Fruit fly (Drosophila melanogaster) whole organism, embryonic: ENCODE results near the gene TM9SF3.
A peak's percentile ranks its signal among the peaks of the same experiment; 100 is the strongest.

Experiments used
- B-H2 ChIP-seq: fragments of 200-800 bp; sonication (Bioruptor generic); optimal IDR thresholded peaks from 2 replicates; lab custom pipeline; 2018; ENCODE audit warnings: missing biosample characterization, mild to moderate bottlenecking, missing genetic modification characterization
- BtbVII ChIP-seq: fragments of 200-800 bp; sonication (Bioruptor generic); optimal IDR thresholded peaks from 3 replicates; lab custom pipeline; 2017; ENCODE audit warnings: missing biosample characterization, mild to moderate bottlenecking, missing genetic modification characterization
- CG10209 ChIP-seq: fragments of 200-800 bp; sonication (Bioruptor generic); optimal IDR thresholded peaks from 3 replicates; lab custom pipeline; 2017; ENCODE audit warnings: missing biosample characterization, mild to moderate bottlenecking, missing genetic modification characterization, missing genetic modification reagents
- CG10267 ChIP-seq: fragments of 200-800 bp; sonication (Bioruptor generic); optimal IDR thresholded peaks from 2 replicates; lab custom pipeline; 2018; ENCODE audit warnings: missing biosample characterization, mild to moderate bottlenecking, missing genetic modification characterization, moderate library complexity
- CG14710 ChIP-seq: fragments of 200-800 bp; sonication (Bioruptor generic); optimal IDR thresholded peaks from 3 replicates; lab custom pipeline; 2019; ENCODE audit warnings: missing biosample characterization, mild to moderate bottlenecking, missing genetic modification characterization, moderate library complexity
- CG14860 ChIP-seq: fragments of 200-800 bp; sonication (Bioruptor generic); IDR thresholded peaks from 3 replicates; pipeline ENCODE4 v1.3.6; 2022; ENCODE audit warnings: missing biosample characterization, missing genetic modification characterization; ENCODE audit not compliant: partially characterized antibody
- CG16813 ChIP-seq: fragments of 200-800 bp; sonication (Bioruptor generic); IDR thresholded peaks from 3 replicates; pipeline ENCODE4 v1.3.6; 2022; ENCODE audit warnings: missing biosample characterization, missing genetic modification characterization; ENCODE audit not compliant: partially characterized antibody
- CG17186 ChIP-seq: fragments of 200-800 bp; sonication (Bioruptor generic); optimal IDR thresholded peaks from 3 replicates; lab custom pipeline; 2017; ENCODE audit warnings: missing biosample characterization, missing genetic modification reagents, missing genetic modification characterization
- CG17829 ChIP-seq: fragments of 200-800 bp; optimal IDR thresholded peaks from 2 replicates; lab custom pipeline; 2019; ENCODE audit warnings: missing biosample characterization, mild to moderate bottlenecking, missing genetic modification characterization, moderate library complexity
- CG2116 ChIP-seq: fragments of 200-800 bp; sonication (Bioruptor generic); optimal IDR thresholded peaks from 3 replicates; lab custom pipeline; 2018; ENCODE audit warnings: missing biosample characterization, mild to moderate bottlenecking, missing genetic modification characterization
- CG2712 ChIP-seq: fragments of 200-800 bp; optimal IDR thresholded peaks from 3 replicates; lab custom pipeline; 2019; ENCODE audit warnings: missing biosample characterization, mild to moderate bottlenecking, missing genetic modification characterization, moderate library complexity
- CG34224 ChIP-seq: fragments of 200-800 bp; sonication (Bioruptor generic); IDR thresholded peaks from 3 replicates; pipeline ENCODE4 v1.3.6; 2022; ENCODE audit warnings: missing biosample characterization, missing genetic modification characterization; ENCODE audit not compliant: partially characterized antibody
- CG3847 ChIP-seq: fragments of 200-800 bp; sonication (Bioruptor generic); IDR thresholded peaks from 2 replicates; pipeline ENCODE4 v1.3.6; 2022; ENCODE audit warnings: missing biosample characterization, missing genetic modification characterization
- CG3995 ChIP-seq: fragments of 200-800 bp; sonication (Bioruptor generic); optimal IDR thresholded peaks from 3 replicates; lab custom pipeline; 2016; ENCODE audit warnings: missing biosample characterization, missing genetic modification characterization
- CG6791 ChIP-seq: fragments of 200-800 bp; sonication (Bioruptor generic); IDR thresholded peaks from 3 replicates; pipeline ENCODE4 v1.3.6; 2022; ENCODE audit warnings: missing biosample characterization, missing genetic modification characterization; ENCODE audit not compliant: partially characterized antibody
- CG7963 ChIP-seq: fragments of 200-800 bp; sonication (Bioruptor generic); IDR thresholded peaks from 3 replicates; pipeline ENCODE4 v1.3.6; 2022; ENCODE audit warnings: missing biosample characterization, missing genetic modification characterization; ENCODE audit not compliant: partially characterized antibody
- CG8290 ChIP-seq, 3 experiments: fragments of 200-800 bp; sonication (Bioruptor generic); optimal IDR thresholded peaks; 2 replicates each; lab custom pipeline; 2016 to 2019; ENCODE audit warnings: missing biosample characterization in 3 of 3, missing genetic modification characterization in 3 of 3, mild to moderate bottlenecking in 2 of 3, moderate library complexity in 1 of 3
- CTCF ChIP-seq: fragments of 200-800 bp; sonication (Bioruptor generic); optimal IDR thresholded peaks from 2 replicates; lab custom pipeline; 2017; ENCODE audit warnings: missing biosample characterization, mild to moderate bottlenecking, missing genetic modification characterization, moderate library complexity
- Dek ChIP-seq: fragments of 200-800 bp; sonication (Bioruptor generic); optimal IDR thresholded peaks from 3 replicates; lab custom pipeline; 2019; ENCODE audit warnings: missing biosample characterization, mild to moderate bottlenecking, missing genetic modification characterization, moderate library complexity
- Dip2 ChIP-seq: fragments of 200-800 bp; sonication (Bioruptor generic); IDR thresholded peaks from 2 replicates; pipeline ENCODE4 v1.3.6; 2022; ENCODE audit warnings: missing biosample characterization, missing genetic modification characterization
- Dip3 ChIP-seq: fragments of 200-800 bp; sonication (Bioruptor generic); optimal IDR thresholded peaks from 3 replicates; lab custom pipeline; 2016; ENCODE audit warnings: missing biosample characterization, missing genetic modification characterization
- Dll ChIP-seq: fragments of 200-800 bp; sonication (Bioruptor generic); IDR thresholded peaks from 4 replicates; pipeline ENCODE4 v1.3.6; 2022; ENCODE audit warnings: missing biosample characterization, missing genetic modification characterization; ENCODE audit not compliant: partially characterized antibody
- H15 ChIP-seq: fragments of 200-800 bp; sonication (Bioruptor generic); IDR thresholded peaks from 3 replicates; pipeline ENCODE4 v1.3.6; 2022; ENCODE audit warnings: missing biosample characterization, missing genetic modification characterization
- HmgZ ChIP-seq: fragments of 200-800 bp; sonication (Bioruptor generic); optimal IDR thresholded peaks from 2 replicates; lab custom pipeline; 2018; ENCODE audit warnings: missing biosample characterization, mild to moderate bottlenecking, missing genetic modification characterization
- Lhr ChIP-seq: fragments of 200-800 bp; sonication (Bioruptor generic); optimal IDR thresholded peaks from 3 replicates; lab custom pipeline; 2017; ENCODE audit warnings: mild to moderate bottlenecking, missing biosample characterization, missing genetic modification reagents, missing genetic modification characterization
- Lim3 ChIP-seq: fragments of 200-800 bp; sonication (Bioruptor generic); IDR thresholded peaks from 2 replicates; pipeline ENCODE4 v1.3.6; 2022; ENCODE audit warnings: missing biosample characterization, missing genetic modification characterization
- MESR4 ChIP-seq: fragments of 200-800 bp; sonication (Bioruptor generic); optimal IDR thresholded peaks from 2 replicates; lab custom pipeline; 2018; ENCODE audit warnings: missing biosample characterization, mild to moderate bottlenecking, missing genetic modification characterization, moderate library complexity
- Mad ChIP-seq: fragments of 200-800 bp; sonication (Bioruptor generic); optimal IDR thresholded peaks from 2 replicates; lab custom pipeline; 2016; ENCODE audit warnings: missing biosample characterization, missing genetic modification characterization
- Nf-YC ChIP-seq: fragments of 200-800 bp; optimal IDR thresholded peaks from 3 replicates; lab custom pipeline; 2019; ENCODE audit warnings: missing biosample characterization, mild to moderate bottlenecking, missing genetic modification characterization, moderate library complexity
- Sry-δ ChIP-seq: fragments of 200-800 bp; sonication (Bioruptor generic); optimal IDR thresholded peaks from 2 replicates; lab custom pipeline; 2016; ENCODE audit warnings: missing biosample characterization, missing genetic modification characterization
- Trl ChIP-seq, 3 experiments: fragments of >200 bp in 2 of 3; fragments of 200-800 bp in 1 of 3; sonication (Bioruptor generic) in 1 of 3; optimal IDR thresholded peaks; 2 replicates in 1 of 3; 3 replicates in 2 of 3; lab custom pipeline; 2016 to 2017; ENCODE audit warnings: missing biosample characterization in 1 of 3, missing genetic modification characterization in 1 of 3
- amos ChIP-seq: fragments of 200-800 bp; sonication (Bioruptor generic); IDR thresholded peaks from 2 replicates; pipeline ENCODE4 v1.3.6; 2022; ENCODE audit warnings: missing biosample characterization, missing genetic modification characterization; ENCODE audit not compliant: partially characterized antibody
- bbx ChIP-seq: fragments of 200-800 bp; sonication (Bioruptor generic); IDR thresholded peaks from 2 replicates; pipeline ENCODE4 v1.3.6; 2022; ENCODE audit warnings: missing biosample characterization, missing genetic modification characterization; ENCODE audit not compliant: partially characterized antibody
- chinmo ChIP-seq: fragments of 200-800 bp; sonication (Bioruptor generic); IDR thresholded peaks from 4 replicates; pipeline ENCODE4 v1.3.6; 2022; ENCODE audit warnings: missing biosample characterization, missing genetic modification characterization; ENCODE audit not compliant: partially characterized antibody
- gcm ChIP-seq: fragments of 200-800 bp; sonication (Bioruptor generic); optimal IDR thresholded peaks from 2 replicates; lab custom pipeline; 2019; ENCODE audit warnings: missing biosample characterization, mild to moderate bottlenecking, missing genetic modification characterization, moderate library complexity
- hbn ChIP-seq: fragments of 200-800 bp; sonication (Bioruptor generic); IDR thresholded peaks from 2 replicates; pipeline ENCODE4 v1.3.6; 2022; ENCODE audit warnings: missing biosample characterization, missing genetic modification characterization; ENCODE audit not compliant: partially characterized antibody
- insv ChIP-seq, 2 experiments: fragments of 200-800 bp; sonication (Bioruptor generic); optimal IDR thresholded peaks; 3 replicates each; lab custom pipeline; 2016 to 2018; ENCODE audit warnings: missing biosample characterization in 2 of 2, missing genetic modification characterization in 2 of 2
- inv ChIP-seq: fragments of 200-800 bp; sonication (Bioruptor generic); IDR thresholded peaks from 2 replicates; pipeline ENCODE4 v1.3.6; 2022; ENCODE audit warnings: missing biosample characterization, missing genetic modification characterization; ENCODE audit not compliant: partially characterized antibody
- kni ChIP-seq: fragments of 200-800 bp; sonication (Bioruptor generic); optimal IDR thresholded peaks from 3 replicates; lab custom pipeline; 2017; ENCODE audit warnings: mild to moderate bottlenecking, missing biosample characterization, missing genetic modification reagents, missing genetic modification characterization
- lbe ChIP-seq: fragments of 200-800 bp; sonication (Bioruptor generic); optimal IDR thresholded peaks from 2 replicates; lab custom pipeline; 2016; ENCODE audit warnings: missing biosample characterization, mild to moderate bottlenecking, missing genetic modification characterization
- lilli ChIP-seq: fragments of 200-800 bp; sonication (Bioruptor generic); optimal IDR thresholded peaks from 3 replicates; lab custom pipeline; 2016; ENCODE audit warnings: missing biosample characterization, missing genetic modification characterization
- nmo ChIP-seq: fragments of 200-800 bp; sonication (Bioruptor generic); optimal IDR thresholded peaks from 2 replicates; lab custom pipeline; 2018; ENCODE audit warnings: missing biosample characterization, mild to moderate bottlenecking, missing genetic modification characterization, moderate library complexity
- stwl ChIP-seq: fragments of 200-800 bp; sonication (Bioruptor generic); optimal IDR thresholded peaks from 3 replicates; lab custom pipeline; 2018; ENCODE audit warnings: missing biosample characterization, mild to moderate bottlenecking, missing genetic modification characterization, moderate library complexity
- sug ChIP-seq: fragments of 200-800 bp; optimal IDR thresholded peaks from 2 replicates; lab custom pipeline; 2019; ENCODE audit warnings: missing biosample characterization, mild to moderate bottlenecking, missing genetic modification characterization, moderate library complexity
- tna ChIP-seq: fragments of 200-800 bp; sonication (Bioruptor generic); IDR thresholded peaks from 2 replicates; pipeline ENCODE4 v1.3.6; 2022; ENCODE audit warnings: missing biosample characterization, missing genetic modification characterization; ENCODE audit not compliant: partially characterized antibody
- ttk ChIP-seq: fragments of 200-800 bp; sonication (Bioruptor generic); IDR thresholded peaks from 2 replicates; pipeline ENCODE4 v2.1.2; 2022; ENCODE audit warnings: missing biosample characterization, missing genetic modification characterization
- z ChIP-seq: fragments of 200-800 bp; sonication (Bioruptor generic); IDR thresholded peaks from 3 replicates; pipeline ENCODE4 v1.3.6; 2022; ENCODE audit warnings: missing biosample characterization, missing genetic modification characterization

TM9SF3 gene

DNA sequence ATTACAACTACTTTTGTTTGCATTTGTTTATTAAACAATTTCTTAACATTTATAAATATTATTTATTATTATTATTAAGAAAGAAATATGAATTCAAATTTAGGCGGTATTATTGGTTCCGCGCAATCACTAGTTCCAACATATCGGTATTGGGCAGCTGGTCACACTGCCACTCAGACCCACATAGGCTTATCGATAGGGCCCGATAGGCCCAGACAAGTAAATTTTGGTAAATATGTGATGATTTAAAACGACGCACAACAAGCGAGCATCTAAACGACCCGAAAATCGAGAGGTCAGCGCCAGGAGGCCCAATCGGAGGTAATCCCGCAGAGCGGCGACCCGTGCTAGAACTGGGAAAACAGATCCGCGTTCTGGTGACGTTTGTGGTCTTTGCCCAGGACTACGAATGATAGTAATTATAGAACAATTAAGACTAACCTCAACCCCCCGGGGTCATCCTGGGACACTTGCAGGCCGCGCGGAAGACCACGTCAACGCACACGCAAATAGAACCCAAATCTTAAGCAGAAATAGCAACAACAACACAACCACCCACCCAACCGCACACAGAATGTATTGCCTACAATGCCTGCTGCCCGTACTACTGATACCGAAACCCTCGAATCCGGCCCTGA lies 38.6 kb downstream of the TM9SF3 start, which contains the start of gene bc10 (continued):
- TF ChIP-seq nmo (GFP tag; lab: Kevin White, UChicago) (no peak), insv (GFP tag; optimal IDR thresholded peaks at IDR 0.05; lab: Kevin White, UChicago) (no peak), z (GFP tag; lab: Robert Waterston, UW) (no peak), CG2712 (tag; lab: Kevin White, UChicago) (peak; percentile 20), CG17829 (tag; lab: Kevin White, UChicago) (peak; percentile 29), CG2116 (GFP tag; lab: Kevin White, UChicago) (peak; percentile 61), CG16813 (peak; percentile 82), chinmo (peak; percentile 47; the same call in 1 of the 4 replicates), CTCF (GFP tag; lab: Kevin White, UChicago) (no peak), H15 (GFP tag; lab: Robert Waterston, UW) (no peak), CG10267 (tag; lab: Kevin White, UChicago) (peak; percentile 10), lbe (GFP tag; lab: Kevin White, UChicago) (peak; percentile 22), CG6791 (GFP tag; lab: Robert Waterston, UW) (peak; percentile 87), Dek (tag; lab: Kevin White, UChicago) (no peak), Sry-δ (GFP tag; lab: Kevin White, UChicago) (peak; percentile 60), CG14860 (GFP tag; lab: Robert Waterston, UW) (peak; percentile 74), gcm (GFP tag; lab: Kevin White, UChicago) (no peak), ttk (GFP tag; lab: Robert Waterston, UW) (no peak), BtbVII (GFP tag; lab: Kevin White, UChicago) (no peak), Nf-YC (tag; lab: Kevin White, UChicago) (peak; percentile 35), Dip2 (GFP tag; lab: Robert Waterston, UW) (no peak), Lhr (GFP tag; lab: Kevin White, UChicago) (no peak), Dip3 (GFP tag; lab: Kevin White, UChicago) (no peak), Trl (optimal IDR thresholded peaks at IDR 0.05; lab: Kevin White, UChicago) (no peak), Trl (GFP tag; optimal IDR thresholded peaks at IDR 0.05; lab: Kevin White, UChicago) (no peak), B-H2 (GFP tag; lab: Kevin White, UChicago) (peak; percentile 32), amos (GFP tag; lab: Robert Waterston, UW) (peak; percentile 93), CG14710 (peak; percentile 30), Mad (GFP tag; lab: Kevin White, UChicago) (no peak), CG34224 (GFP tag; lab: Robert Waterston, UW) (peak; percentile 84), CG7963 (GFP tag; lab: Robert Waterston, UW) (peak; percentile 42; the same call in 2 of the 3 replicates), Lim3 (GFP tag; lab: Robert Waterston, UW) (no peak), tna (GFP tag; lab: Robert Waterston, UW) (peak; percentile 68; the same call in 1 of the 2 replicates), CG3995 (GFP tag; lab: Kevin White, UChicago) (peak; percentile 73), stwl (tag; lab: Kevin White, UChicago) (peak; percentile 56), kni (GFP tag; lab: Kevin White, UChicago) (no peak), CG17186 (GFP tag; lab: Kevin White, UChicago) (peak; percentile 72), inv (GFP tag; lab: Robert Waterston, UW) (peak; percentile 81), HmgZ (peak; percentile 55), sug (tag; lab: Kevin White, UChicago) (peak; percentile 44), CG3847 (GFP tag; lab: Robert Waterston, UW) (0 out of 2 replicates have a peak, but pooled peaks have one; percentile 26), lilli (GFP tag; lab: Kevin White, UChicago) (no peak), Dll (GFP tag; lab: Robert Waterston, UW) (peak; percentile 85), CG10209 (GFP tag; lab: Kevin White, UChicago) (no peak), hbn (GFP tag; lab: Robert Waterston, UW) (peak; percentile 78), CG8290 (GFP tag; optimal IDR thresholded peaks at IDR 0.05; lab: Kevin White, UChicago) (no peak), CG8290 (tag; optimal IDR thresholded peaks at IDR 0.05; lab: Kevin White, UChicago) (no peak), MESR4 (peak; percentile 70), bbx (GFP tag; lab: Robert Waterston, UW) (peak; percentile 89)
